Worm (Caenorhabditis elegans): ENCODE data around the gene dyla-1.
A peak's percentile ranks its signal among the peaks of the same experiment; 100 is the strongest.

Gene dyla-1

DNA sequence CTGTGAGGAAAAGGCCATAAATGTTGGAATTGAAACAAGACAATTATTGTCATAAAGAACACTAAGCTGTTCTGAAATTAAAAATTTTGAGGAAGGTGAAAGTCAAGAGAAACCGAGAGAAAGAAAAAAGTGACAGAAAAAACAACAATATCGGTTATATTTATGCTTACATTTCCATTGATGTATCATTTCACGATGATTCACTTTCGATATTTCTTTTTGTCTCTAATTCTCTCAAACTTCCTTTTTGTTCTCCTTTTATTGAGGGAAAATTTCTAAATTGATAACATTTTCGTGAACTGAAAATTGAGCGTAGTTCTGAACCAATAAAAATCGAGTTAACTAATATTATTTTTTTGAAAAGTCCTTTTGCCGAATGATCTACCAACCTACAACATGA, 25.9 kb upstream of the dyla-1 start:
- TF ChIP-seq ama-1 (optimal IDR thresholded peaks at IDR 0.05) (no peak), blmp-1 (tag; optimal IDR thresholded peaks at IDR 0.05; ENCODE audit: insufficient read depth) (peak; percentile 4), lin-39 (tag; optimal IDR thresholded peaks at IDR 0.05) (no peak), fos-1 (tag; optimal IDR thresholded peaks at IDR 0.05) (peak; percentile 84), lin-13 (GFP tag; optimal IDR thresholded peaks at IDR 0.05) (no peak), nhr-25 (tag; optimal IDR thresholded peaks at IDR 0.05) (peak; percentile 18), dmd-4 (tag; optimal IDR thresholded peaks at IDR 0.05) (no peak)

DNA sequence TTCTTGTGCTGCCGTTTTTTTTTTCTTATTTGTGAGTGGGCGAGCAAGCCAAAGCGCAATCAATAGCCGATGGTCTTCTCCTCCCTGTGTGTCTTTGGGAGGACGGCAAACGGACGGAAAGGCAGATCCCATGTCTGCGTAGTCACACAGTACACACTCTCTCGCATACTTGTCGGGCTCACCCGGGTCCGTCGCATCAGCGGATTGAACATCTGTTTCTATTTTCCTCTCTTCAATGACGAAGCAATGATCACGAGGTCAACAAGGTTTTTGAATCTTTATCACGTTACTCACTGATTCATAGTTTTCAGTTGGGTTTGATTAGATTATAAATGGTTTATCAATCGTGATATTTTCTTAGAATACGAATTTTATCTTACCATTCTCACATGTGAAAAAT, 25.3 kb upstream of the dyla-1 start:
- no peak for TF ChIP-seq sem-4 (tag; optimal IDR thresholded peaks at IDR 0.05)
- peak; percentile 52 for TF ChIP-seq nhr-129 (tag; optimal IDR thresholded peaks at IDR 0.05)
- no peak for TF ChIP-seq lin-11 (tag; optimal IDR thresholded peaks at IDR 0.05)
- TF ChIP-seq F13H6.1 (tag; optimal IDR thresholded peaks at IDR 0.05): peak; percentile 57
- peak; percentile 6 for TF ChIP-seq fos-1 (tag; optimal IDR thresholded peaks at IDR 0.05)
- TF ChIP-seq dmd-4 (tag; optimal IDR thresholded peaks at IDR 0.05): no peak
- TF ChIP-seq blmp-1 (tag; optimal IDR thresholded peaks at IDR 0.05; ENCODE audit: insufficient read depth): no peak
- peak in 1 of 2 experiments; percentile 31 for TF ChIP-seq lsy-2 (tag; optimal IDR thresholded peaks at IDR 0.05)
- no peak for TF ChIP-seq Y55F3AM.14 (GFP tag; optimal IDR thresholded peaks at IDR 0.05)
- TF ChIP-seq unc-62 (GFP tag; optimal IDR thresholded peaks at IDR 0.05): no peak
- no peak for TF ChIP-seq mab-5 (tag; optimal IDR thresholded peaks at IDR 0.05)
- peak; percentile 54 for TF ChIP-seq sma-9 (GFP tag; optimal IDR thresholded peaks at IDR 0.05)
- no peak for TF ChIP-seq sma-9 (tag; optimal IDR thresholded peaks at IDR 0.05)

DNA sequence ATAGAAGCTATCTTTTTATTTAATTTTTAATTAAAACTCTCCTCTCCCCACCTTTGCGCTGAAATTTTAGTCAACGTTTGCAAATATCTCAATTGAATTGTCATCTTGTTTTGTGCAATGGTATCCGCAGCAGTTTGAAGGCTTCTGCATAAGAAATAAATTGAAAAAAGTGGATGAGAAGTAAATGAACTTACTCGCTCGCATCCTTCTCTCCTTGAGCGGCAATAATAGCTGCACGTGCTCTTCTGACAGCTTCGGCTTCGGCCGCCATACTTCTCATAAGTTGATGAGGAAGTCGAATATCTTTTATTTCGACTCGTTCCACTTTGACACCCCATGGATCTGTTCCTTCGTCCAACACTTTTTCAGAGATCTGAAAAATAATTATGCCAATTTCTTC, 24.0 kb upstream of the dyla-1 start:
- TF ChIP-seq nhr-129 (tag; optimal IDR thresholded peaks at IDR 0.05): no peak
- TF ChIP-seq mdl-1 (tag; optimal IDR thresholded peaks at IDR 0.05): no peak
- no peak for TF ChIP-seq mab-5 (tag; optimal IDR thresholded peaks at IDR 0.05)
- no peak for TF ChIP-seq lin-39 (tag; optimal IDR thresholded peaks at IDR 0.05)
- no peak for TF ChIP-seq elt-1 (tag; optimal IDR thresholded peaks at IDR 0.05)
- TF ChIP-seq dmd-4 (tag; optimal IDR thresholded peaks at IDR 0.05): no peak
- no peak for TF ChIP-seq sma-3 (GFP tag; optimal IDR thresholded peaks at IDR 0.05)
- no peak for TF ChIP-seq peb-1 (tag; optimal IDR thresholded peaks at IDR 0.05)
- TF ChIP-seq fos-1 (tag; optimal IDR thresholded peaks at IDR 0.05): no peak
- TF ChIP-seq nhr-25 (tag; optimal IDR thresholded peaks at IDR 0.05): no peak
- TF ChIP-seq C34F6.9 (tag; optimal IDR thresholded peaks at IDR 0.05): no peak
- TF ChIP-seq lsy-2 (tag; optimal IDR thresholded peaks at IDR 0.05): no peak
- no peak for TF ChIP-seq aly-2 (tag; optimal IDR thresholded peaks at IDR 0.05)
- TF ChIP-seq skn-1 (tag; optimal IDR thresholded peaks at IDR 0.05): no peak
- TF ChIP-seq ztf-4 (tag; optimal IDR thresholded peaks at IDR 0.05): no peak
- TF ChIP-seq nhr-6 (tag; optimal IDR thresholded peaks at IDR 0.05): no peak
- no peak for TF ChIP-seq unc-62 (GFP tag; optimal IDR thresholded peaks at IDR 0.05)
- TF ChIP-seq nhr-21 (tag; optimal IDR thresholded peaks at IDR 0.05): no peak

DNA sequence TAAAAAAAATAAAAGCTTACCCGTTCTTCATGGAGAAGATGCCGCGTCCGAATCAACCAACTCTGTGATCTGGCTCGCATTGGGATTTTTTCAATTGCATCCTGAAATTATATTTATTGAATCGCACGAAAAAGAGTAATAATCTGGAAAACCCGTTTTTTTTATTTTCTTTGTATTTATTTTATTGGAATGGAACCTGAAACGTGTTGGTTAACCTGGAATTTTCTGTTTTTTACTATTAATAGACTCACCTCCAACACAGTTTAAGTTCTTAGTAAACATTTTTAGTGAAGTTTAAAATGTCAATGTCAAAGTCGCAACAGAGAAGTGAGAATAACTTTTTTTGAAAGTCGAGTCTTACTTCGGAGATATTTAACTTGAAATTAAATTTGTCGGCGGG, 22.6 kb upstream of the dyla-1 start:
- TF ChIP-seq lin-39 (tag; optimal IDR thresholded peaks at IDR 0.05) (no peak), C34F6.9 (tag; optimal IDR thresholded peaks at IDR 0.05) (no peak), Y55F3AM.14 (GFP tag; optimal IDR thresholded peaks at IDR 0.05) (no peak), ceh-82 (tag; optimal IDR thresholded peaks at IDR 0.05) (no peak), ztf-1 (GFP tag; conservative IDR thresholded peaks at IDR 0.05) (no peak), lin-13 (GFP tag; optimal IDR thresholded peaks at IDR 0.05) (no peak), nhr-10 (tag; optimal IDR thresholded peaks at IDR 0.05) (no peak), ama-1 (optimal IDR thresholded peaks at IDR 0.05) (no peak), lsy-2 (tag; optimal IDR thresholded peaks at IDR 0.05) (no peak), sem-4 (tag; optimal IDR thresholded peaks at IDR 0.05) (no peak), lin-11 (tag; optimal IDR thresholded peaks at IDR 0.05) (no peak), mdl-1 (tag; optimal IDR thresholded peaks at IDR 0.05) (no peak), skn-1 (tag; optimal IDR thresholded peaks at IDR 0.05) (no peak), elt-1 (tag; optimal IDR thresholded peaks at IDR 0.05) (no peak), F13H6.1 (tag; optimal IDR thresholded peaks at IDR 0.05) (no peak), fos-1 (tag; optimal IDR thresholded peaks at IDR 0.05) (no peak), nhr-129 (tag; optimal IDR thresholded peaks at IDR 0.05) (no peak)

DNA sequence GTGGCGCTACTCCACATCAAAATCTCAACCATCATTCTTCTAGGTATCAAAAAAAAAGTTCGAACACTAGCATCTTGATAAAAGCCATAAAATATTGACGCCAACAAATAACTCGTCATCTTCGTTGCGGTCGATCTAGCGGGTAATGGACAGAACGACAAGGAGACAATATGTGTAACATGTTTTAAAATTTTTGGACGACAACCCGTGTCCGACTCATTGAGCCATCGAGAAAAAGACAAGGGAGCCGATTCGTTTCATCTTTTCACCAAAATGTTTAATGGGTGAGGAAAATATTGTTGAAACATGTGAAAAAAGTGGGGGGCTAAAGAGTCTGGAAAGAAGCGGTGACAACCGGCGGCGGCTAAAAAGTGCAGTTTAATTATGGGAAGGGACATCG, 19.3 kb upstream of the dyla-1 start:
- TF ChIP-seq skn-1 (tag; optimal IDR thresholded peaks at IDR 0.05) (no peak), ztf-4 (tag; optimal IDR thresholded peaks at IDR 0.05) (no peak), alr-1 (tag; optimal IDR thresholded peaks at IDR 0.05) (no peak), mdl-1 (tag; optimal IDR thresholded peaks at IDR 0.05) (no peak), sem-4 (tag; optimal IDR thresholded peaks at IDR 0.05) (no peak)

DNA sequence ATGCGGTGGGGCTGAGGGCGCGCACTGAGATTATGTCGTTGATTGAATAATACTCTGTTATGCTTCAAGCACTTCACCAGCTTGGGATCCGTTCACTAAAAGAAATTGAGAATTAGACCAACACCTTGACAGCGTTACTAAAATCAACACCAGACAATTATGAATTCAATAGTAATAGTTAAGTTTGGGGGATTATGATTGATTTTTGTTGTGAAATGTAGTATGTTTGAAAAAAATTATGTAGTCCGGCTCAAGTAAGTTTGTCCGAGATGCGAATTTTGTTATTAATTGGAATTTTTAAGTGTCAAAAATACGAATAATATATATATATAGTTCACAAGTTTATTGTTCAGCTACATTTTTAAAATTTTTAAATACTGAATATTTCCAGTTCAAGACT, 15.5 kb upstream of the dyla-1 start, which contains the start of gene sto-5:
Gene sto-5, minus strand, starts transcription at position 101 of the 400 bp plus-strand sequence.
- TF ChIP-seq nhr-23 (tag; optimal IDR thresholded peaks at IDR 0.05): no peak
- TF ChIP-seq unc-55 (GFP tag; optimal IDR thresholded peaks at IDR 0.05): no peak
- no peak for TF ChIP-seq mbf-1 (tag; optimal IDR thresholded peaks at IDR 0.05)
- no peak for TF ChIP-seq sem-4 (tag; optimal IDR thresholded peaks at IDR 0.05)
- no peak for TF ChIP-seq Y55F3AM.14 (GFP tag; optimal IDR thresholded peaks at IDR 0.05)
- TF ChIP-seq lin-11 (tag; optimal IDR thresholded peaks at IDR 0.05): no peak
- no peak for TF ChIP-seq nhr-25 (tag; optimal IDR thresholded peaks at IDR 0.05)
- TF ChIP-seq ZK546.5 (tag; optimal IDR thresholded peaks at IDR 0.05): no peak
- no peak for TF ChIP-seq nhr-237 (tag; optimal IDR thresholded peaks at IDR 0.05)
- no peak for TF ChIP-seq R02D3.7 (tag; optimal IDR thresholded peaks at IDR 0.05)
- no peak for TF ChIP-seq mdl-1 (tag; optimal IDR thresholded peaks at IDR 0.05)
- no peak for TF ChIP-seq unc-62 (GFP tag; optimal IDR thresholded peaks at IDR 0.05)
- no peak for TF ChIP-seq aly-2 (tag; optimal IDR thresholded peaks at IDR 0.05)
- no peak for TF ChIP-seq nhr-10 (tag; optimal IDR thresholded peaks at IDR 0.05)
- no peak for TF ChIP-seq elt-3 (tag; optimal IDR thresholded peaks at IDR 0.05)
- no peak for TF ChIP-seq C34F6.9 (tag; optimal IDR thresholded peaks at IDR 0.05)
- TF ChIP-seq nhr-21 (tag; optimal IDR thresholded peaks at IDR 0.05): no peak

All from whole organism, L2 larva.